Fruit fly (Drosophila melanogaster): ENCODE measurements around the gene CG42331.

CG42331 gene

dm6 chr3R:24812987-24813636 lies 41.1 kb downstream of the CG42331 start:
- TF ChIP-seq CG12769 (tag; optimal IDR thresholded peaks at IDR 0.05) (peak; percentile 4), Awh (GFP tag; IDR thresholded peaks at IDR 0.05) (no peak), pros (GFP tag; optimal IDR thresholded peaks at IDR 0.05) (peak; percentile 34), grau (tag; optimal IDR thresholded peaks at IDR 0.05) (peak; percentile 0), kah (GFP tag; optimal IDR thresholded peaks at IDR 0.05) (peak; percentile 87), scrt (GFP tag; optimal IDR thresholded peaks at IDR 0.05) (peak; percentile 81), CG14050 (GFP tag; IDR thresholded peaks at IDR 0.05) (no peak), ranshi (GFP tag; IDR thresholded peaks at IDR 0.05) (no peak), oc (tag; optimal IDR thresholded peaks at IDR 0.05) (no peak), chm (GFP tag; IDR thresholded peaks at IDR 0.05) (0 out of 2 replicates have a peak, but pooled peaks have one; percentile 20), CG4360 (GFP tag; IDR thresholded peaks at IDR 0.05) (peak; percentile 99), kni (GFP tag; optimal IDR thresholded peaks at IDR 0.05) (peak; percentile 24), mirr (GFP tag; optimal IDR thresholded peaks at IDR 0.05) (peak; percentile 25), Bgb (GFP tag; IDR thresholded peaks at IDR 0.05; ENCODE audit: partially characterized antibody) (peak; percentile 32; the same call in 1 of the 2 replicates), CG8290 (GFP tag; optimal IDR thresholded peaks at IDR 0.05) (no peak), CG8290 (tag; optimal IDR thresholded peaks at IDR 0.05) (peak in 1 of 2 experiments; percentile 20), CG3847 (GFP tag; IDR thresholded peaks at IDR 0.05) (no peak), bab2 (GFP tag; optimal IDR thresholded peaks at IDR 0.05) (no peak), CG6791 (GFP tag; IDR thresholded peaks at IDR 0.05; ENCODE audit: partially characterized antibody) (0 out of 3 replicates have a peak, but pooled peaks have one; percentile 15), fu2 (GFP tag; optimal IDR thresholded peaks at IDR 0.05) (no peak), ewg (GFP tag; optimal IDR thresholded peaks at IDR 0.05) (peak; percentile 68), sd (tag; optimal IDR thresholded peaks at IDR 0.05) (no peak), CG8478 (optimal IDR thresholded peaks at IDR 0.05) (no peak), Hand (GFP tag; optimal IDR thresholded peaks at IDR 0.05) (peak; percentile 8), CG5953 (GFP tag; IDR thresholded peaks at IDR 0.05) (no peak), CG34422 (GFP tag; IDR thresholded peaks at IDR 0.05) (peak; percentile 15; the same call in 1 of the 3 replicates), ci (GFP tag; IDR thresholded peaks at IDR 0.05) (peak; percentile 11; the same call in 1 of the 3 replicates), D19A (tag; optimal IDR thresholded peaks at IDR 0.05) (no peak), cad (GFP tag; optimal IDR thresholded peaks at IDR 0.05) (peak; percentile 15), sens-2 (GFP tag; IDR thresholded peaks at IDR 0.05) (0 out of 2 replicates have a peak, but pooled peaks have one; percentile 29), CG2199 (GFP tag; IDR thresholded peaks at IDR 0.05) (peak; percentile 79; the same call in 2 of the 3 replicates), CG10654 (GFP tag; optimal IDR thresholded peaks at IDR 0.05) (no peak), Med (GFP tag) (peak; percentile 71), dmrt99B (tag; optimal IDR thresholded peaks at IDR 0.05) (no peak), cg (GFP tag; optimal IDR thresholded peaks at IDR 0.05) (peak; percentile 4), CG15479 (GFP tag; optimal IDR thresholded peaks at IDR 0.05) (peak; percentile 58), twi (tag; optimal IDR thresholded peaks at IDR 0.05) (peak; percentile 28)

DNA sequence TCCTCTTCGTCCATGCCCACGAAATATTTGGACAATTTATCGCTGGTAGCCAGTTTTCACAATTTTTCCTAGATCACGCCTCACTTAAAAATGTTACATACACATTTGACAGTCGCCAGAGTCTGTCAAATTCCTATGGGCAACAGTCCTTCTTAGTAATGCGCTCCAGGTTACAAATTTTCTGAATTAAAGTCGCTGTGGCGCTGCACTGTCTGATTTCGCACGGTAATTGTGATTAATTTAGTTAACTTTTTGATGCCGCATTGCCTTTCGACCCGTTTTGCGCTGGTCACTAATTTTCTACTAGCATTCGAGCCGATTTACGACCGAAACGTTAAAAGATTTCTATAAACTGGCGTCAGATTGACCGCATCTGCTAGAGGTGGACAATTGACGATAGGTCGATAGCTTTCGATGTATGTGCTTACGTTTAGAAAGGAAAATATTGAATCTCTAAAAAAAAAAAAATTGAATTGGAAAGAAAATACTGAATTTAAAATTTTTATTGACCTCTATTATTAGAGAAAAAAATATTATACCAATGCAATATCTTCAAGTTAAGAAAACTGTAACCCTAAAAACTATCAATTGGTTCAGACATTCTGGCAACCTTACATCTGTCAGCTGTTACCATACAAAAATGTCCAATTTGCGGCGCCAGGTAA lies 41.8 kb downstream of the CG42331 start, which contains the start of the genes lili and CG34150:
Gene lili (minus strand): TSS at position 376 of the 665 bp plus-strand sequence.
Gene CG34150 (plus strand): TSS at position 626 of the 665 bp plus-strand sequence.
- peak; percentile 75 for TF ChIP-seq hbn (GFP tag; IDR thresholded peaks at IDR 0.05; ENCODE audit: partially characterized antibody)
- peak; percentile 72 for TF ChIP-seq CG6272 (GFP tag; IDR thresholded peaks at IDR 0.05)
- TF ChIP-seq Drgx (GFP tag; IDR thresholded peaks at IDR 0.05), result no peak; the same call in 1 of the 2 replicates
- peak; percentile 74; the same call in 2 of the 3 replicates for TF ChIP-seq zfh1 (GFP tag; IDR thresholded peaks at IDR 0.05)
- no peak for TF ChIP-seq CrebB (tag; optimal IDR thresholded peaks at IDR 0.05)
- peak; percentile 44 for TF ChIP-seq Myb (GFP tag; optimal IDR thresholded peaks at IDR 0.05)
- no peak for TF ChIP-seq eyg (GFP tag; optimal IDR thresholded peaks at IDR 0.05)
- TF ChIP-seq unc-4 (GFP tag; IDR thresholded peaks at IDR 0.05; ENCODE audit: partially characterized antibody), result peak; percentile 89
- no peak for TF ChIP-seq crol (GFP tag; IDR thresholded peaks at IDR 0.05)
- no peak for TF ChIP-seq so (GFP tag; IDR thresholded peaks at IDR 0.05)
- peak; percentile 69 for TF ChIP-seq al (GFP tag; IDR thresholded peaks at IDR 0.05)
- peak; percentile 42 for TF ChIP-seq CG18619 (GFP tag; optimal IDR thresholded peaks at IDR 0.05)
- peak; percentile 71; the same call in 2 of the 3 replicates for TF ChIP-seq HLH4C (GFP tag; IDR thresholded peaks at IDR 0.05; ENCODE audit: partially characterized antibody)
- no peak for TF ChIP-seq aop (GFP tag; IDR thresholded peaks at IDR 0.05)
